Worm (Caenorhabditis elegans) whole organism, early embryonic: ENCODE data around the gene nhx-5.

Experiments
- B0310.2 ChIP-seq: sonication (generic microtip); optimal IDR thresholded peaks from 2 replicates; lab custom pipeline; 2016; ENCODE audit warnings: mild to moderate bottlenecking, missing genetic modification characterization, missing compliant biosample characterization
- F13C5.2 ChIP-seq: sonication (generic microtip); optimal IDR thresholded peaks from 2 replicates; lab custom pipeline; 2017; ENCODE audit warnings: mild to moderate bottlenecking, missing genetic modification characterization, inconsistent platforms, missing compliant biosample characterization
- aly-1 ChIP-seq: sonication (generic microtip); optimal IDR thresholded peaks from 2 replicates; lab custom pipeline; 2016; ENCODE audit warnings: missing genetic modification characterization, missing compliant biosample characterization
- ama-1 ChIP-seq: fragments of 150-350 bp; optimal IDR thresholded peaks from 2 replicates; lab custom pipeline; 2014
- ceh-13 ChIP-seq: fragments of 200-800 bp; sonication (Bioruptor generic); optimal IDR thresholded peaks from 2 replicates; lab custom pipeline; 2018; ENCODE audit warnings: mild to moderate bottlenecking, missing genetic modification characterization, missing compliant biosample characterization
- ceh-36 ChIP-seq: sonication (generic microtip); optimal IDR thresholded peaks from 2 replicates; lab custom pipeline; 2016; ENCODE audit warnings: missing genetic modification characterization, inconsistent platforms, missing compliant biosample characterization
- ets-7 ChIP-seq: sonication (generic microtip); optimal IDR thresholded peaks from 2 replicates; lab custom pipeline; 2016; ENCODE audit warnings: missing genotype, missing genetic modification characterization, missing compliant biosample characterization
- flt-1 ChIP-seq: fragments of 200-800 bp; sonication (Bioruptor generic); IDR thresholded peaks from 2 replicates; pipeline ENCODE4 v1.3.6; 2022; ENCODE audit warnings: missing genetic modification characterization, missing compliant biosample characterization
- hmbx-1 ChIP-seq: sonication (generic microtip); optimal IDR thresholded peaks from 2 replicates; lab custom pipeline; 2016; ENCODE audit warnings: mild to moderate bottlenecking, missing genetic modification characterization, missing compliant biosample characterization
- hmg-4 ChIP-seq: fragments of 200-800 bp; sonication (Bioruptor generic); optimal IDR thresholded peaks from 2 replicates; lab custom pipeline; 2018; ENCODE audit warnings: mild to moderate bottlenecking, missing genetic modification characterization, missing compliant biosample characterization
- hnd-1 ChIP-seq: sonication (generic microtip); optimal IDR thresholded peaks from 2 replicates; lab custom pipeline; 2016; ENCODE audit warnings: missing genetic modification characterization, missing compliant biosample characterization
- pes-1 ChIP-seq: fragments of 200-800 bp; sonication (Bioruptor generic); IDR thresholded peaks from 2 replicates; pipeline ENCODE4 v1.3.6; 2022; ENCODE audit warnings: missing genetic modification reagents, missing genetic modification characterization, missing compliant biosample characterization
- scrt-1 ChIP-seq: fragments of 200-800 bp; sonication (Bioruptor generic); IDR thresholded peaks from 2 replicates; pipeline ENCODE4 v1.3.6; 2022; ENCODE audit warnings: missing genetic modification characterization, missing compliant biosample characterization
- sea-1 ChIP-seq: fragments of 200-800 bp; sonication (Bioruptor generic); conservative IDR thresholded peaks from 2 replicates; pipeline ENCODE4 v1.3.6; 2022; ENCODE audit warnings: missing genetic modification characterization, missing compliant biosample characterization
- tbx-11 ChIP-seq: fragments of 200-800 bp; sonication (Bioruptor generic); IDR thresholded peaks from 2 replicates; pipeline ENCODE4 v1.3.6; 2022; ENCODE audit warnings: missing genetic modification characterization, missing compliant biosample characterization
- tbx-37 ChIP-seq: fragments of 200-800 bp; sonication (Bioruptor generic); conservative IDR thresholded peaks from 2 replicates; pipeline ENCODE4 v1.3.6; 2022; ENCODE audit warnings: missing genetic modification reagents, missing genetic modification characterization, missing compliant biosample characterization
- tra-4 ChIP-seq: sonication (generic microtip); optimal IDR thresholded peaks from 2 replicates; lab custom pipeline; 2017; ENCODE audit warnings: missing genetic modification characterization, missing compliant biosample characterization

Gene nhx-5

ce11 chrX:10566775-10567174 lies 10.0 kb upstream of the nhx-5 start:
- TF ChIP-seq tra-4 (tag; lab: Kevin White, UChicago) (no peak), flt-1 (GFP tag; lab: Robert Waterston, UW) (no peak)

DNA sequence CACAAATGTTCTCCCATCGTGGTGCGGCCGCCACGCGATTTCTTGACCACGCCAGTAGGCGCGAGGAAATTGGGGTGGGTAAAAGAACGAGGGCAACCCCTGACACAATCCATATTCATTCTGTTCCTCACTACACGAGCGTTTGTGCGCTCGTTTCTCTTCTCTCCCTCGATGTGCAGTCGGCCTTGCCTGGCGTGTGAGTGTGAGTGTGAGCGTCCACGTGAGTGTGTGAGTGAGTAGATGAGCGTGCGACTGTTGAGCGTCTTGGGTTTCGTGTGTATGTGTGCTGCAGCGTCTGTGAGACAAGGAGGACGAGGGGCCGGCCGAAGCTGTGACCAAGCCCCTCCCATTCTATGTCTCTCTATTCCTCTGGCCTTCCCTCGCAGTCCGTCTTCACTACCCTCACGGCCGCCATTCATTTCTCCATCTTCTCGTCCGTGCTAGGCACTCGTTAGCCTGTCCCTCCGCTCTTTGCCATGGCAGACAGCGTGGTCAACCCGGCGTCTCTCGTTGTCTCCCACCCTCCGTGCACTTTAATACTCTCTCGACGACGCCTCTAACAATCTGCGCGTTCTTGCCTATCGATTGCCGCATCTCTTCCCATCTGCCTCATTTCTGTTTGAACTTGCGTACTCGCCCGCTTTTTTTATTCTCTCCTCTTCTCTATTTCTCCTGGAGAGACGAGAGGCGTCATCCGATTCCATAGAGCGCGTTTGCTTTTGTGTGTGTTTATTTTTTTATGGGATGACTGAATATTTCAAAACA lies 8.2 kb upstream of the nhx-5 start:
- TF ChIP-seq ets-7 (tag; lab: Kevin White, UChicago): peak; percentile 43
- peak; percentile 53 for TF ChIP-seq B0310.2 (tag; lab: Kevin White, UChicago)
- peak; percentile 22 for TF ChIP-seq flt-1 (GFP tag; lab: Robert Waterston, UW)
- TF ChIP-seq tbx-11: no peak
- TF ChIP-seq scrt-1 (GFP tag; lab: Robert Waterston, UW): no peak
- 0 out of 2 replicates have a peak, but pooled peaks have one; percentile 75 for TF ChIP-seq sea-1 (GFP tag; lab: Robert Waterston, UW)
- TF ChIP-seq tra-4 (tag; lab: Kevin White, UChicago): no peak
- TF ChIP-seq ceh-13 (GFP tag; lab: Kevin White, UChicago): peak; percentile 9
- TF ChIP-seq F13C5.2 (tag; lab: Kevin White, UChicago): peak; percentile 87
- 0 out of 2 replicates have a peak, but pooled peaks have one; percentile 6 for TF ChIP-seq pes-1 (GFP tag; lab: Robert Waterston, UW)
- peak; percentile 90 for TF ChIP-seq hmg-4 (GFP tag; lab: Kevin White, UChicago)
- peak; percentile 20 for TF ChIP-seq aly-1 (tag; lab: Kevin White, UChicago)

DNA sequence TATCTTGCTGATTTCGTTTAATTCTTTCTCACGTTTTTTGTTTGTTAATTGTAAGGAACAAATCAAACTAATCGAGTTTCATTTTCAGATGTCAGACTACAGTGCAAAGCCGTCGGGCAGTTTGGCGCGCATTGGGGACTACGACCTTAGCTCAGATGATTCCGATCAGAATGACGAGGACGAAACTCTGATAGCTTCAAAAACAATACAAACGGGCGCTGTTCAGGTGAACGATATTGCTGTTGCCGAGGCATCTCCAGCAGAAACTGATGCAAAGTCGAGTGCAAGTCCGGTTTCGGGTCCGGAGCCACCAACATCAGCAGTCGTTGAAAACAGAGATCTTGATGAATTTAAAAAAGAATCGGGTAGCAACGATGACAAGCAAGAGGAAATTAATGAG lies 7.6 kb upstream of the nhx-5 start, which contains the start of gene bet-2:
TSS of gene bet-2 (plus strand) at position 89 of the 400 bp plus-strand sequence.
- TF ChIP-seq tbx-11 (no peak), hmg-4 (GFP tag; lab: Kevin White, UChicago) (no peak), sea-1 (GFP tag; lab: Robert Waterston, UW) (no peak), ets-7 (tag; lab: Kevin White, UChicago) (no peak), B0310.2 (tag; lab: Kevin White, UChicago) (no peak), ceh-13 (GFP tag; lab: Kevin White, UChicago) (no peak), tbx-37 (GFP tag; lab: Robert Waterston, UW) (no peak), scrt-1 (GFP tag; lab: Robert Waterston, UW) (no peak), tra-4 (tag; lab: Kevin White, UChicago) (no peak), aly-1 (tag; lab: Kevin White, UChicago) (no peak), F13C5.2 (tag; lab: Kevin White, UChicago) (no peak), flt-1 (GFP tag; lab: Robert Waterston, UW) (no peak), ama-1 (no peak), hmbx-1 (no peak), pes-1 (GFP tag; lab: Robert Waterston, UW) (no peak), hnd-1 (tag; lab: Kevin White, UChicago) (no peak)

DNA sequence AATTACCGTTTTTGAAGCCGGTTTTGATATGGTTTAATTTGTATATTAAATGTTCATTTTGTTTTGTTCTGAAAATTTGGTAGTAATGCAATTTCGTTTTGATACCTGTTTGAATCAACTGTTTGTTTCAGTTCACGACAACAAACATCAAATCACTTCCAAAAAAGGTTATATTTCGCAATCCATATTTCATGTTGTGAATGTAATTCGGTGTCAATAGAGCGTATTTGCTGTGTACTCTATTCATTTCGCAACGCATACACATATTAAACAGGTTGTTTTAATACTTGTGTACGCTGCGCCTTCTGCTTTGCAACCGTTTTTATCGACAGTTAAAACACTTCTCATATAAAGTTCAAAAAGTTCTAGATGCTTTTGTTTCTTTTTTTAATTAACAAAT lies 343 bp upstream of the nhx-5 start:
- TF ChIP-seq flt-1 (GFP tag; lab: Robert Waterston, UW): no peak

DNA sequence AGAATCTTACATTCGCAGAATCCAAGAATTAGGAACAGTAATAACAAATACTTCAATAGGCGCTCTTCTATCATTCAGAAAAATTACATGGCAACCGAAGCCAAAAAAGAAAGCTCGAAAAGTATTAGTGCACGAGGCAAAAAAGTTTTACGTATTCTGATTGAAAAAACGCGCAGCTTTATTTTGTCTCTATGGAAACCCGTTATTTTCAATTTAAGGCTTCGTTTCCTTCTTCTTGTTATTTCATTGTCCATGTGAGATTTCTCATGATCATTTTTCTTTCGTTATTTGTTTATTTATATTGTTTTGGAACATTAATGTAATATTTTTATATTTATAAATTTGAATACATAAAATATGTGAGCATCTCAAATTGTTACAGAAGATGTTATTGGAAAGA lies 12.7 kb downstream of the nhx-5 start, which contains the start of gene F57C7.4:
TSS of gene F57C7.4 (minus strand) at position 101 of the 400 bp plus-strand sequence.
- TF ChIP-seq flt-1 (GFP tag; lab: Robert Waterston, UW): no peak
- no peak for TF ChIP-seq ets-7 (tag; lab: Kevin White, UChicago)
- TF ChIP-seq hnd-1 (tag; lab: Kevin White, UChicago): no peak
- no peak for TF ChIP-seq ceh-13 (GFP tag; lab: Kevin White, UChicago)
- TF ChIP-seq hmbx-1: no peak
- no peak for TF ChIP-seq ama-1
- TF ChIP-seq tra-4 (tag; lab: Kevin White, UChicago): no peak
- TF ChIP-seq sea-1 (GFP tag; lab: Robert Waterston, UW): no peak
- no peak for TF ChIP-seq hmg-4 (GFP tag; lab: Kevin White, UChicago)
- TF ChIP-seq B0310.2 (tag; lab: Kevin White, UChicago): no peak
- no peak for TF ChIP-seq aly-1 (tag; lab: Kevin White, UChicago)
- no peak for TF ChIP-seq ceh-36 (tag; lab: Kevin White, UChicago)

- TF ChIP-seq tbx-37 (GFP tag; lab: Robert Waterston, UW): no peak
- TF ChIP-seq B0310.2 (tag; lab: Kevin White, UChicago): no peak
- TF ChIP-seq pes-1 (GFP tag; lab: Robert Waterston, UW): 0 out of 2 replicates have a peak, but pooled peaks have one; percentile 22
- peak; percentile 40 for TF ChIP-seq ama-1
- no peak for TF ChIP-seq hmg-4 (GFP tag; lab: Kevin White, UChicago)
- no peak for TF ChIP-seq F13C5.2 (tag; lab: Kevin White, UChicago)
- no peak for TF ChIP-seq ceh-36 (tag; lab: Kevin White, UChicago)
- no peak for TF ChIP-seq hnd-1 (tag; lab: Kevin White, UChicago)
- no peak for TF ChIP-seq hmbx-1
- TF ChIP-seq sea-1 (GFP tag; lab: Robert Waterston, UW): no peak
- TF ChIP-seq flt-1 (GFP tag; lab: Robert Waterston, UW): no peak
- TF ChIP-seq aly-1 (tag; lab: Kevin White, UChicago): no peak
- TF ChIP-seq tbx-11: no peak
Measured at ce11 chrX:10590772-10591171, 14.0 kb downstream of the nhx-5 start.

- peak; percentile 9 for TF ChIP-seq hmg-4 (GFP tag; lab: Kevin White, UChicago)
- TF ChIP-seq tbx-11: no peak
Measured at ce11 chrX:10591208-10591782, 14.5 kb downstream of the nhx-5 start.
